Worm (Caenorhabditis elegans): ENCODE data around the gene blos-1.
A peak's percentile ranks its signal among the peaks of the same experiment; 100 is the strongest.

blos-1 gene

DNA sequence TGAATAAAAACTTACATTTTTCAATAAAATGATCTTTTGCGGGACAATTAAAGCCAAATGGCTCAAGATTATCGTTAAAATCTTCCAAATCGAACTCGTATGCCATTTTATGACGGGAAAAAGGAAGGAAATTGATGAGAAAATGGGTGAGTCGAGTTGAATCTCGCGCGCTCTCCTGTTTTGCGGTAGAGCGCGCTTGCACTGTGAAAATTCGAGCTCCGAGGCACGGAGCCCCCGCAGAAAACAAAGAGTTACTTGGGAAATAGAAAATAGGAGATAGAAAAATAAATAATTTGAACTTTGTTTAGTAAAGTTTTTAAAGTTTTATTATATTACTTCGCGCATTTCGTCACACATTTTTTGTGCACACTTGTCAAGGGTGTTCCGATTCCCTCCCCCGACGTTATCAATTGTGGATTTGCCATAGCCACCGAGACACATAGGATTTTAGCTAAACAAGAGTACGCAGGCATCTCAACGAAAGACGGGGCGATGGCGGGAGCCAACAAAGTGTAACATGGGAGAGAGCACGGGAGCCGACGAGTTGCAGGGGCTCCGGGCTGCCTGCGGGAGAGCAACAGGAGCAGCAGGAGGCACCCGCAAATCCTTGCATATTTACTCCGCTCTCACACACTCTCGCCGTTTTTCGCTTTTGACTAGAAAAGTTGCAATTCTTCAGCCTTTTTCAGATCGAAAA is 36.8 kb upstream of the blos-1 start, which contains the start of the genes div-1 and cor-1 (continued):
- peak; percentile 39 for TF ChIP-seq F16B12.6 (tag; optimal IDR thresholded peaks at IDR 0.05)
- peak; percentile 57 for TF ChIP-seq nhr-71 (tag; optimal IDR thresholded peaks at IDR 0.05)
- peak; percentile 40 for TF ChIP-seq dsc-1 (tag; optimal IDR thresholded peaks at IDR 0.05)

DNA sequence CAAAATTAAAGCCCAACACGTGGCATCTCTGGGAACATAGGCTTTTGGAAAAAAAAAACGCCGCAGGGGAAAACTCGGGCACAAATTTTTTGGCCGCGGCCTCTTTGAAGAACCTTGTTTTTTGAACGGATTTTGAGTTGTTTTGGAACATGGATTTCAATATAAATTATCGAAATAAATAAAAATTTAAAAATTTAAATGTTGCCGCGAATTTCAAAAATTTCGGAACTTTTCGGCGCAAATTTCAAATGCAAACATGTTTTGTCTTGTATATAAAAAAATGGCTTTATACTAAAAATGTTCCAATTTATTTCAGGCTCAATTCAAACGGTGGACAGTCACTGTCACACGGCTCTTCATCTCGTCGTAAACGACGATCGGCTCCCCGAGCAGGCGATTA is 32.3 kb upstream of the blos-1 start:
- peak; percentile 56 for TF ChIP-seq nhr-85 (tag)
- TF ChIP-seq mdl-1 (tag; optimal IDR thresholded peaks at IDR 0.05) = no peak

- no peak for TF ChIP-seq efl-1 (optimal IDR thresholded peaks at IDR 0.05)
- no peak for TF ChIP-seq efl-1 (GFP tag; optimal IDR thresholded peaks at IDR 0.05 in 1 of 2)
- peak; percentile 22 for TF ChIP-seq blmp-1 (tag; optimal IDR thresholded peaks at IDR 0.05)
- no peak for TF ChIP-seq nhr-90 (tag; optimal IDR thresholded peaks at IDR 0.05; ENCODE audit: poor library complexity)
- peak; percentile 86 for TF ChIP-seq nhr-85 (tag)
- no peak for TF ChIP-seq ceh-82 (tag; optimal IDR thresholded peaks at IDR 0.05)
- TF ChIP-seq grh-1 (GFP tag; IDR thresholded peaks at IDR 0.05) = 0 out of 2 replicates have a peak, but pooled peaks have one; percentile 16
- peak; percentile 95 for TF ChIP-seq ceh-8 (GFP tag; optimal IDR thresholded peaks at IDR 0.05)
- no peak for TF ChIP-seq mef-2 (tag; optimal IDR thresholded peaks at IDR 0.05)
- TF ChIP-seq elt-3 (tag; optimal IDR thresholded peaks at IDR 0.05) = peak in 1 of 6 experiments; percentile 77
- no peak for TF ChIP-seq C16A3.4 (tag; optimal IDR thresholded peaks at IDR 0.05)
- TF ChIP-seq lin-14 (GFP tag; optimal IDR thresholded peaks at IDR 0.05) = peak; percentile 42
- TF ChIP-seq pax-3 (tag; optimal IDR thresholded peaks at IDR 0.05) = no peak
- TF ChIP-seq irx-1 (tag; optimal IDR thresholded peaks at IDR 0.05) = no peak
- no peak for TF ChIP-seq dpl-1 (GFP tag; optimal IDR thresholded peaks at IDR 0.05)
- TF ChIP-seq nhr-71 (tag; optimal IDR thresholded peaks at IDR 0.05) = peak; percentile 24
- TF ChIP-seq nhr-19 (GFP tag; conservative IDR thresholded peaks at IDR 0.05) = peak; percentile 49
Observed at ce11 chrIII:10241332-10241829, 29.6 kb upstream of the blos-1 start.

- TF ChIP-seq mef-2 (tag; optimal IDR thresholded peaks at IDR 0.05) (no peak), vab-15 (tag; optimal IDR thresholded peaks at IDR 0.05) (no peak), pax-3 (tag; optimal IDR thresholded peaks at IDR 0.05) (no peak), egl-13 (tag; optimal IDR thresholded peaks at IDR 0.05) (no peak), fos-1 (tag; optimal IDR thresholded peaks at IDR 0.05) (no peak)
Observed at ce11 chrIII:10240073-10240472, 28.3 kb upstream of the blos-1 start.

- TF ChIP-seq unc-30 (tag; optimal IDR thresholded peaks at IDR 0.05) (no peak), elt-3 (tag; optimal IDR thresholded peaks at IDR 0.05) (peak in 1 of 6 experiments; percentile 78), blmp-1 (tag; optimal IDR thresholded peaks at IDR 0.05) (peak; percentile 92), lin-14 (GFP tag; optimal IDR thresholded peaks at IDR 0.05) (peak; percentile 16), lin-35 (GFP tag; optimal IDR thresholded peaks at IDR 0.05) (peak in 1 of 2 experiments; percentile 5), jun-1 (tag; optimal IDR thresholded peaks at IDR 0.05) (no peak), tlp-1 (tag; optimal IDR thresholded peaks at IDR 0.05) (no peak), elt-2 (tag; optimal IDR thresholded peaks at IDR 0.05) (no peak), aha-1 (tag; optimal IDR thresholded peaks at IDR 0.05) (no peak), nhr-20 (tag; optimal IDR thresholded peaks at IDR 0.05) (peak; percentile 9), nhr-19 (GFP tag; conservative IDR thresholded peaks at IDR 0.05) (no peak), nhr-71 (tag; optimal IDR thresholded peaks at IDR 0.05) (peak; percentile 10), xbp-1 (tag; optimal IDR thresholded peaks at IDR 0.05) (no peak), nhr-47 (tag; optimal IDR thresholded peaks at IDR 0.05) (no peak), snu-23 (GFP tag; optimal IDR thresholded peaks at IDR 0.05) (peak; percentile 26), efl-3 (GFP tag; optimal IDR thresholded peaks at IDR 0.05) (no peak), nhr-85 (tag) (peak; percentile 71), nhr-237 (tag; optimal IDR thresholded peaks at IDR 0.05) (no peak), lin-13 (GFP tag; optimal IDR thresholded peaks at IDR 0.05) (no peak), lin-15B (tag; optimal IDR thresholded peaks at IDR 0.05) (no peak), unc-130 (tag; optimal IDR thresholded peaks at IDR 0.05) (no peak)
Observed at ce11 chrIII:10238448-10239154, 26.9 kb upstream of the blos-1 start, which contains the start of gene Y70G10A.3. Gene Y70G10A.3, plus strand, starts transcription at chrIII:10239104.

Data from whole organism, L1 larva.